Worm (Caenorhabditis elegans) whole organism, young adult: Measurements from ENCODE around the gene Y45G5AM.7.

ENCODE experiments used
- F39B2.1 ChIP-seq: fragments of 200-800 bp; sonication (Bioruptor generic); IDR thresholded peaks from 2 replicates; pipeline ENCODE4 v1.3.6; 2022; ENCODE audit warnings: missing genetic modification reagents, missing genetic modification characterization, missing compliant biosample characterization
- F49E8.2 ChIP-seq: sonication (generic microtip); optimal IDR thresholded peaks from 3 replicates; lab custom pipeline; 2017; ENCODE audit warnings: missing genetic modification characterization, mild to moderate bottlenecking, missing compliant biosample characterization, antibody characterized with exemption, moderate library complexity; ENCODE audit not compliant: insufficient read depth
- F57A8.1 ChIP-seq: fragments of 200-800 bp; sonication (Bioruptor generic); optimal IDR thresholded peaks from 2 replicates; lab custom pipeline; 2018; ENCODE audit warnings: mild to moderate bottlenecking, missing genetic modification characterization, moderate library complexity, missing compliant biosample characterization
- attf-6 ChIP-seq: fragments of 200-800 bp; sonication (Bioruptor generic); IDR thresholded peaks from 2 replicates; pipeline ENCODE4 v1.3.6; 2022; ENCODE audit warnings: missing genetic modification reagents, missing genetic modification characterization, missing compliant biosample characterization
- dpl-1 ChIP-seq: fragments of 150-350 bp; optimal IDR thresholded peaks from 2 replicates; lab custom pipeline; 2014; ENCODE audit warnings: missing biosample characterization, missing genetic modification reagents, missing genetic modification characterization
- let-526 ChIP-seq: fragments of 200-800 bp; sonication (Bioruptor generic); IDR thresholded peaks from 2 replicates; pipeline ENCODE4 v1.3.6; 2022; ENCODE audit warnings: missing genetic modification reagents, missing genetic modification characterization, missing compliant biosample characterization
- lsy-27 ChIP-seq: sonication (generic microtip); optimal IDR thresholded peaks from 2 replicates; lab custom pipeline; 2017; ENCODE audit warnings: missing genetic modification characterization, mild to moderate bottlenecking, missing compliant biosample characterization, antibody characterized with exemption, missing genotype, borderline replicate concordance; ENCODE audit not compliant: insufficient read depth
- madf-10 ChIP-seq: sonication (generic microtip); optimal IDR thresholded peaks from 2 replicates; lab custom pipeline; 2016; ENCODE audit warnings: mild to moderate bottlenecking, missing genetic modification characterization, missing compliant biosample characterization
- mel-28 ChIP-seq: sonication (generic microtip); optimal IDR thresholded peaks from 2 replicates; lab custom pipeline; 2016; ENCODE audit warnings: borderline replicate concordance, mild to moderate bottlenecking, missing genetic modification characterization, missing compliant biosample characterization
- pha-4 ChIP-seq: fragments of 150-350 bp; sonication (generic microtip); optimal IDR thresholded peaks from 2 replicates; lab custom pipeline; 2014; ENCODE audit warnings: missing biosample characterization, missing genetic modification reagents, missing genetic modification characterization
- repo-1 ChIP-seq: sonication (generic microtip); optimal IDR thresholded peaks from 2 replicates; lab custom pipeline; 2017; ENCODE audit warnings: mild to moderate bottlenecking, missing genetic modification characterization, missing compliant biosample characterization
- xnd-1 ChIP-seq: sonication (generic microtip); optimal IDR thresholded peaks from 2 replicates; lab custom pipeline; 2016; ENCODE audit warnings: missing genotype, missing genetic modification reagents, missing genetic modification characterization, missing compliant biosample characterization
- zfh-2 ChIP-seq: fragments of 200-800 bp; sonication (Bioruptor generic); conservative IDR thresholded peaks from 2 replicates; pipeline ENCODE4 v1.3.6; 2022; ENCODE audit warnings: missing genetic modification reagents, missing genetic modification characterization, missing compliant biosample characterization

DNA sequence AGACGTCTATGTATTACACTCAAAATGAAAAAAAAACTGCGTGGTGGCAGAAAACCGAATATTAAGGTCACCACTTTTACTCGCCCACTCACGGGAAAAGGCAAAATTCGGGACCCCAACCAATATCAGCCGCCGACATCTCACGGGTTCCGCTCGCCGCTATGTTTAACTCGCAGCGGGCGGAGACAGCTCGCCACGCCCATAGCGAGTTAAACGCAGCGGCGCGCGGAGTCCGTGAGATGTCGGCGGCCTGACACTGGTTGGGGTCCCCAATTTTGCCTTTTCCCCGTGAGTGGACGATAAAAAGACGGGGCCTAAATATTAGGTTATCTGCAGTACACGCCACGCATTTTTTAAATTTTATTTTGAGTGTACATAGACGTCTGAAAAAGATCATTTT, 12.5 kb upstream of the Y45G5AM.7 start:
- TF ChIP-seq pha-4 (tag; lab: Kevin White, UChicago) (no peak), mel-28 (no peak), repo-1 (no peak), lsy-27 (tag; lab: Kevin White, UChicago) (no peak), let-526 (no peak), F49E8.2 (no peak), xnd-1 (tag; lab: Kevin White, UChicago) (no peak), F57A8.1 (GFP tag; lab: Kevin White, UChicago) (no peak), madf-10 (no peak), zfh-2 (no peak), dpl-1 (GFP tag; lab: Kevin White, UChicago) (no peak), F39B2.1 (GFP tag; lab: Robert Waterston, UW) (no peak), attf-6 (GFP tag; lab: Robert Waterston, UW) (no peak)
